Fruit fly (Drosophila melanogaster): ENCODE measurements around the gene CG11626.

Gene CG11626

dm6 chr3R:19393060-19393459 lies 15.6 kb upstream of the CG11626 start, which contains the start of gene CG3739:
Gene CG3739, plus strand, starts transcription at chr3R:19393360.
- TF ChIP-seq CG17186 (GFP tag; optimal IDR thresholded peaks at IDR 0.05) (no peak), CG3847 (GFP tag; IDR thresholded peaks at IDR 0.05) (no peak), CG10209 (GFP tag; optimal IDR thresholded peaks at IDR 0.05) (no peak), Opbp (GFP tag; IDR thresholded peaks at IDR 0.05; ENCODE audit: partially characterized antibody) (no peak), CG31365 (tag; optimal IDR thresholded peaks at IDR 0.05) (no peak), crc (GFP tag; optimal IDR thresholded peaks at IDR 0.05) (no peak), CG18011 (GFP tag; optimal IDR thresholded peaks at IDR 0.05) (no peak), B-H1 (GFP tag; IDR thresholded peaks at IDR 0.05) (no peak), lbe (GFP tag; optimal IDR thresholded peaks at IDR 0.05) (no peak), Sox102F (GFP tag; optimal IDR thresholded peaks at IDR 0.05) (no peak)

dm6 chr3R:19398467-19398866 lies 10.2 kb upstream of the CG11626 start, which contains the start of gene CG31244:
Gene CG31244, minus strand, starts transcription at chr3R:19398567.
- TF ChIP-seq CG30020 (tag; optimal IDR thresholded peaks at IDR 0.05) (no peak), sug (tag; optimal IDR thresholded peaks at IDR 0.05) (no peak), Hr78 (GFP tag; optimal IDR thresholded peaks at IDR 0.05) (no peak), CG6254 (GFP tag; optimal IDR thresholded peaks at IDR 0.05) (no peak), CG11093 (GFP tag; IDR thresholded peaks at IDR 0.05) (no peak), CG12155 (GFP tag; optimal IDR thresholded peaks at IDR 0.05) (no peak), CG16815 (GFP tag; optimal IDR thresholded peaks at IDR 0.05) (no peak), Scr (GFP tag; IDR thresholded peaks at IDR 0.05; ENCODE audit: partially characterized antibody) (no peak), CG3281 (GFP tag; optimal IDR thresholded peaks at IDR 0.05) (no peak), CG4328 (GFP tag; optimal IDR thresholded peaks at IDR 0.05) (no peak), crc (GFP tag; optimal IDR thresholded peaks at IDR 0.05) (no peak), ham (GFP tag; IDR thresholded peaks at IDR 0.05) (no peak), Sox100B (GFP tag; optimal IDR thresholded peaks at IDR 0.05) (no peak), fru (optimal IDR thresholded peaks at IDR 0.05) (no peak)

dm6 chr3R:19403096-19403515 lies 5.6 kb upstream of the CG11626 start, which contains the start of the genes Ino80 and Aptx:
Gene Ino80, minus strand, starts transcription at chr3R:19403153.
Gene Aptx, plus strand, starts transcription at chr3R:19403455.
- TF ChIP-seq CG10431 (GFP tag; optimal IDR thresholded peaks at IDR 0.05) (no peak), CG6654 (GFP tag; optimal IDR thresholded peaks at IDR 0.05) (peak; percentile 73), CG11398 (GFP tag; optimal IDR thresholded peaks at IDR 0.05) (peak; percentile 83), Trl (optimal IDR thresholded peaks at IDR 0.05) (no peak), Trl (GFP tag; optimal IDR thresholded peaks at IDR 0.05) (peak; percentile 95), CG2120 (GFP tag; optimal IDR thresholded peaks at IDR 0.05) (peak; percentile 98), CG2202 (tag; optimal IDR thresholded peaks at IDR 0.05) (peak; percentile 86), CG16863 (GFP tag; optimal IDR thresholded peaks at IDR 0.05) (peak; percentile 95), CG11560 (tag; IDR thresholded peaks at IDR 0.05) (peak; percentile 85), CG15601 (tag; optimal IDR thresholded peaks at IDR 0.05) (peak; percentile 86), CG3163 (GFP tag; optimal IDR thresholded peaks at IDR 0.05) (peak; percentile 80), bcd (GFP tag; optimal IDR thresholded peaks at IDR 0.05) (peak; percentile 93), ERR (GFP tag; optimal IDR thresholded peaks at IDR 0.05) (peak; percentile 74), Lim3 (GFP tag; IDR thresholded peaks at IDR 0.05) (peak; percentile 75), phol (tag; optimal IDR thresholded peaks at IDR 0.05) (peak; percentile 98), Usf (GFP tag; optimal IDR thresholded peaks at IDR 0.05) (peak; percentile 92), Fer1 (GFP tag; optimal IDR thresholded peaks at IDR 0.05) (no peak), CG2875 (GFP tag; optimal IDR thresholded peaks at IDR 0.05) (peak; percentile 69), CG16815 (GFP tag; optimal IDR thresholded peaks at IDR 0.05) (peak; percentile 96), CG2116 (GFP tag; optimal IDR thresholded peaks at IDR 0.05) (peak; percentile 96), nom (GFP tag; optimal IDR thresholded peaks at IDR 0.05) (no peak), chinmo (GFP tag; IDR thresholded peaks at IDR 0.05; ENCODE audit: partially characterized antibody) (peak; percentile 83; the same call in 3 of the 4 replicates), D (optimal IDR thresholded peaks at IDR 0.05) (no peak), D (GFP tag; optimal IDR thresholded peaks at IDR 0.05) (peak; percentile 90), CG9437 (GFP tag; optimal IDR thresholded peaks at IDR 0.05) (peak; percentile 81), cad (GFP tag; optimal IDR thresholded peaks at IDR 0.05) (no peak), HLH4C (GFP tag; IDR thresholded peaks at IDR 0.05; ENCODE audit: partially characterized antibody) (peak; percentile 88)
